Worm (Caenorhabditis elegans) whole organism, L4 larva: ENCODE measurements around the gene Y65A5A.24.

ENCODE experiments used
- F26F4.8 ChIP-seq: fragments of 200-800 bp; sonication (Bioruptor generic); conservative IDR thresholded peaks from 2 replicates; pipeline ENCODE4 v1.3.6; 2022; ENCODE audit warnings: missing genetic modification characterization, missing compliant biosample characterization
- F44E2.7 ChIP-seq: fragments of 200-800 bp; sonication (Bioruptor generic); IDR thresholded peaks from 2 replicates; pipeline ENCODE4 v2.1.2; 2022; ENCODE audit warnings: missing genetic modification characterization, missing compliant biosample characterization
- T26A8.4 ChIP-seq: fragments of 200-800 bp; sonication (Bioruptor generic); IDR thresholded peaks from 2 replicates; pipeline ENCODE4 v1.3.6; 2022; ENCODE audit warnings: missing genetic modification characterization, missing compliant biosample characterization
- Y5F2A.4 ChIP-seq: fragments of 200-800 bp; sonication (Bioruptor generic); optimal IDR thresholded peaks from 2 replicates; lab custom pipeline; 2018; ENCODE audit warnings: mild to moderate bottlenecking, missing genetic modification characterization, missing compliant biosample characterization
- ZK337.2 ChIP-seq: fragments of 200-800 bp; sonication (Bioruptor generic); IDR thresholded peaks from 2 replicates; pipeline ENCODE4 v1.3.6; 2022; ENCODE audit warnings: missing genetic modification reagents, missing genetic modification characterization, missing compliant biosample characterization
- ZK546.5 ChIP-seq, 2 experiments: sonication (generic microtip); optimal IDR thresholded peaks; 2 replicates each; lab custom pipeline; 2017; ENCODE audit warnings: missing biosample characterization in 2 of 2, missing genetic modification characterization in 2 of 2
- aha-1 ChIP-seq: fragments of 150-350 bp; peaks from one replicate; lab custom pipeline; 2014; ENCODE audit warnings: missing biosample characterization, missing genetic modification characterization
- attf-4 ChIP-seq: sonication (generic microtip); optimal IDR thresholded peaks from 3 replicates; lab custom pipeline; 2017; ENCODE audit warnings: missing biosample characterization, missing genetic modification characterization
- ceh-20 ChIP-seq: fragments of 200-800 bp; sonication (Bioruptor generic); IDR thresholded peaks from 2 replicates; pipeline ENCODE4 v1.3.6; 2022; ENCODE audit warnings: missing genetic modification reagents, missing genetic modification characterization, missing compliant biosample characterization
- ceh-44 ChIP-seq: fragments of 200-800 bp; sonication (Bioruptor generic); IDR thresholded peaks from 2 replicates; pipeline ENCODE4 v1.3.6; 2022; ENCODE audit warnings: missing genetic modification reagents, missing genetic modification characterization, missing compliant biosample characterization
- ceh-62 ChIP-seq: sonication (generic microtip); optimal IDR thresholded peaks from 2 replicates; lab custom pipeline; 2017; ENCODE audit warnings: missing biosample characterization, missing genetic modification characterization
- ces-1 ChIP-seq: fragments of 150-350 bp; sonication (generic microtip); optimal IDR thresholded peaks from 4 replicates; lab custom pipeline; 2014; ENCODE audit warnings: missing biosample characterization, missing genetic modification reagents, missing genetic modification characterization
- dmd-6 ChIP-seq: fragments of 200-800 bp; sonication (Bioruptor generic); IDR thresholded peaks from 2 replicates; pipeline ENCODE4 v1.3.6; 2022; ENCODE audit warnings: missing genetic modification reagents, missing genetic modification characterization, missing compliant biosample characterization
- dpl-1 ChIP-seq: fragments of 150-350 bp; optimal IDR thresholded peaks from 2 replicates; lab custom pipeline; 2014; ENCODE audit warnings: missing biosample characterization, missing genetic modification reagents, missing genetic modification characterization
- egl-27 ChIP-seq: sonication (generic microtip); optimal IDR thresholded peaks from 3 replicates; lab custom pipeline; 2017; ENCODE audit warnings: missing biosample characterization, missing genetic modification reagents, missing genetic modification characterization
- fkh-10 ChIP-seq: fragments of 150-350 bp; optimal IDR thresholded peaks from 2 replicates; lab custom pipeline; 2014; ENCODE audit warnings: missing biosample characterization, missing genetic modification reagents, missing genetic modification characterization
- fos-1 ChIP-seq: fragments of 150-350 bp; optimal IDR thresholded peaks from 2 replicates; lab custom pipeline; 2014; ENCODE audit warnings: missing biosample characterization, missing genetic modification characterization
- gei-8 ChIP-seq: fragments of 200-800 bp; sonication (Bioruptor generic); optimal IDR thresholded peaks from 2 replicates; lab custom pipeline; 2018; ENCODE audit warnings: mild to moderate bottlenecking, missing genetic modification characterization, missing compliant biosample characterization
- hif-1 ChIP-seq, 2 experiments: sonication (generic microtip); optimal IDR thresholded peaks; 2 replicates each; lab custom pipeline; 2016 to 2017; ENCODE audit warnings: missing compliant biosample characterization in 2 of 2, missing genetic modification characterization in 2 of 2, missing genetic modification reagents in 2 of 2, missing genotype in 2 of 2, mild to moderate bottlenecking in 1 of 2
- hlh-11 ChIP-seq: fragments of 200-800 bp; sonication (Bioruptor generic); optimal IDR thresholded peaks from 2 replicates; lab custom pipeline; 2018; ENCODE audit warnings: mild to moderate bottlenecking, missing genetic modification characterization, missing compliant biosample characterization
- hlh-30 ChIP-seq: sonication (generic microtip); optimal IDR thresholded peaks from 2 replicates; lab custom pipeline; 2017; ENCODE audit warnings: antibody characterized with exemption, mild to moderate bottlenecking, missing genetic modification characterization, missing compliant biosample characterization; ENCODE audit not compliant: insufficient read depth
- jun-1 ChIP-seq: fragments of 150-350 bp; optimal IDR thresholded peaks from 2 replicates; lab custom pipeline; 2014; ENCODE audit warnings: missing biosample characterization, missing genetic modification reagents, missing genetic modification characterization
- lin-13 ChIP-seq: fragments of 150-350 bp; optimal IDR thresholded peaks from 2 replicates; lab custom pipeline; 2014; ENCODE audit warnings: missing biosample characterization, missing genetic modification reagents, missing genetic modification characterization
- lin-29 ChIP-seq: fragments of 200-800 bp; sonication (Bioruptor generic); IDR thresholded peaks from 2 replicates; pipeline ENCODE4 v1.3.6; 2022; ENCODE audit warnings: missing genetic modification reagents, missing genetic modification characterization, missing compliant biosample characterization
- lin-38 ChIP-seq: fragments of 200-800 bp; sonication (Bioruptor generic); IDR thresholded peaks from 2 replicates; pipeline ENCODE4 v1.3.6; 2022; ENCODE audit warnings: missing genetic modification reagents, missing genetic modification characterization, missing compliant biosample characterization
- lin-39 ChIP-seq: fragments of 150-350 bp; optimal IDR thresholded peaks from 2 replicates; lab custom pipeline; 2014; ENCODE audit warnings: missing biosample characterization, missing genetic modification reagents, missing genetic modification characterization
- mdt-29 ChIP-seq: fragments of 200-800 bp; sonication (Bioruptor generic); IDR thresholded peaks from 2 replicates; pipeline ENCODE4 v1.3.6; 2022; ENCODE audit warnings: missing genetic modification reagents, missing genetic modification characterization, missing compliant biosample characterization
- nhr-102 ChIP-seq: sonication (generic microtip); optimal IDR thresholded peaks from 2 replicates; lab custom pipeline; 2016; ENCODE audit warnings: mild to moderate bottlenecking, missing genetic modification characterization, moderate library complexity, missing compliant biosample characterization
- nhr-6 ChIP-seq: fragments of 150-350 bp; optimal IDR thresholded peaks from 2 replicates; lab custom pipeline; 2014; ENCODE audit warnings: missing biosample characterization, missing genetic modification characterization
- nhr-76 ChIP-seq: fragments of 150-350 bp; optimal IDR thresholded peaks from 2 replicates; lab custom pipeline; 2014; ENCODE audit warnings: missing biosample characterization, missing genetic modification characterization
- pha-4 ChIP-seq, 2 experiments: fragments of 150-350 bp in 1 of 2; fragments of 200-800 bp in 1 of 2; sonication (Bioruptor generic) in 1 of 2; IDR thresholded peaks in 1 of 2; optimal IDR thresholded peaks in 1 of 2; 2 replicates each; pipeline versions ENCODE4 v1.3.6 to Lab custom; 2014 to 2022; ENCODE audit warnings: missing genetic modification characterization in 2 of 2, missing genetic modification reagents in 2 of 2, missing biosample characterization in 1 of 2, missing compliant biosample characterization in 1 of 2
- php-3 ChIP-seq: fragments of 200-800 bp; sonication (Bioruptor generic); IDR thresholded peaks from 2 replicates; pipeline ENCODE4 v1.3.6; 2022; ENCODE audit warnings: missing genetic modification reagents, missing genetic modification characterization, missing compliant biosample characterization
- pqm-1 ChIP-seq: sonication (generic microtip); optimal IDR thresholded peaks from 2 replicates; lab custom pipeline; 2017; ENCODE audit warnings: missing biosample characterization, missing genetic modification characterization
- saeg-2 ChIP-seq: fragments of 200-800 bp; sonication (Bioruptor generic); IDR thresholded peaks from 2 replicates; pipeline ENCODE4 v1.3.6; 2022; ENCODE audit warnings: missing genetic modification reagents, missing genetic modification characterization, missing compliant biosample characterization
- skn-1 ChIP-seq: fragments of 150-350 bp; optimal IDR thresholded peaks from 2 replicates; lab custom pipeline; 2014; ENCODE audit warnings: missing biosample characterization, missing genetic modification characterization
- snpc-1.2 ChIP-seq: fragments of 200-800 bp; sonication (Bioruptor generic); IDR thresholded peaks from 2 replicates; pipeline ENCODE4 v1.3.6; 2022; ENCODE audit warnings: missing genetic modification reagents, missing genetic modification characterization, missing compliant biosample characterization
- tra-1 ChIP-seq: fragments of 200-800 bp; sonication (Bioruptor generic); IDR thresholded peaks from 2 replicates; pipeline ENCODE4 v1.3.6; 2022; ENCODE audit warnings: missing genetic modification reagents, missing genetic modification characterization, missing compliant biosample characterization
- unc-130 ChIP-seq: sonication (generic microtip); optimal IDR thresholded peaks from 2 replicates; lab custom pipeline; 2016; ENCODE audit warnings: missing genetic modification reagents, missing genetic modification characterization, missing compliant biosample characterization
- unc-62 ChIP-seq, 3 experiments: fragments of 150-350 bp in 1 of 3; sonication (generic microtip); optimal IDR thresholded peaks in 2 of 3; peaks in 1 of 3; 1 replicate in 1 of 3; 2 replicates in 2 of 3; lab custom pipeline; 2014 to 2017; ENCODE audit warnings: missing biosample characterization in 3 of 3, missing genetic modification characterization in 3 of 3, missing genetic modification reagents in 3 of 3, missing genotype in 1 of 3
- vab-7 ChIP-seq: fragments of 200-800 bp; sonication (Bioruptor generic); IDR thresholded peaks from 2 replicates; pipeline ENCODE4 v1.3.6; 2022; ENCODE audit warnings: missing genetic modification reagents, missing genetic modification characterization, missing compliant biosample characterization
- zag-1 ChIP-seq: fragments of 150-350 bp; optimal IDR thresholded peaks from 2 replicates; lab custom pipeline; 2014; ENCODE audit warnings: missing biosample characterization, missing genetic modification characterization
- zip-2 ChIP-seq: fragments of 150-350 bp; optimal IDR thresholded peaks from 2 replicates; lab custom pipeline; 2014; ENCODE audit warnings: missing biosample characterization, missing genetic modification characterization
- ztf-11 ChIP-seq: fragments of 150-350 bp; optimal IDR thresholded peaks from 2 replicates; lab custom pipeline; 2014; ENCODE audit warnings: missing biosample characterization, missing genetic modification characterization

The Y65A5A.24 gene

ce11 chrIV:16388856-16389461, 4.8 kb upstream of the Y65A5A.24 start (continued):
- TF ChIP-seq fkh-10 (GFP tag; lab: Kevin White, UChicago) (no peak), fos-1 (tag; lab: Kevin White, UChicago) (no peak), pqm-1 (no peak), egl-27 (tag; lab: Kevin White, UChicago) (no peak), gei-8 (GFP tag; lab: Kevin White, UChicago) (no peak), lin-29 (no peak), php-3 (GFP tag; lab: Robert Waterston, UW) (peak; percentile 68), zag-1 (tag; lab: Kevin White, UChicago) (no peak), hlh-11 (tag; lab: Kevin White, UChicago) (no peak), aha-1 (tag; lab: Kevin White, UChicago) (no peak), hlh-30 (tag; lab: Kevin White, UChicago) (peak; percentile 65), skn-1 (no peak), F44E2.7 (GFP tag; lab: Robert Waterston, UW) (no peak), nhr-6 (tag; lab: Kevin White, UChicago) (peak; percentile 2), unc-130 (GFP tag; lab: Kevin White, UChicago) (peak; percentile 68), lin-13 (GFP tag; lab: Kevin White, UChicago) (peak; percentile 73), T26A8.4 (GFP tag; lab: Robert Waterston, UW) (peak; percentile 89)

ce11 chrIV:16391470-16391869, 2.3 kb upstream of the Y65A5A.24 start:
- no peak for TF ChIP-seq lin-39 (tag; lab: Kevin White, UChicago)
- no peak for TF ChIP-seq saeg-2
- peak in 1 of 2 experiments; percentile 3 for TF ChIP-seq unc-62 (GFP tag; optimal IDR thresholded peaks at IDR 0.05 in 1 of 2; lab: Kevin White, UChicago)
- TF ChIP-seq unc-62 (tag; optimal IDR thresholded peaks at IDR 0.05; lab: Kevin White, UChicago): no peak

- no peak for TF ChIP-seq jun-1 (tag; lab: Kevin White, UChicago)
Observed at ce11 chrIV:16396651-16397050, 2.9 kb downstream of the Y65A5A.24 start.

- TF ChIP-seq ZK546.5 (tag; optimal IDR thresholded peaks at IDR 0.05; lab: Kevin White, UChicago) (no peak), ztf-11 (tag; lab: Kevin White, UChicago) (no peak), ceh-62 (tag; lab: Kevin White, UChicago) (no peak), Y5F2A.4 (peak; percentile 68), ces-1 (GFP tag; lab: Kevin White, UChicago) (no peak), jun-1 (tag; lab: Kevin White, UChicago) (no peak), lin-29 (0 out of 2 replicates have a peak, but pooled peaks have one; percentile 24), nhr-102 (tag; lab: Kevin White, UChicago) (peak; percentile 58), F26F4.8 (GFP tag; lab: Robert Waterston, UW) (peak; percentile 88), ZK337.2 (no peak), lin-38 (GFP tag; lab: Robert Waterston, UW) (peak; percentile 95), nhr-76 (no peak), ceh-20 (GFP tag; lab: Robert Waterston, UW) (0 out of 2 replicates have a peak, but pooled peaks have one; percentile 49), snpc-1.2 (GFP tag; lab: Robert Waterston, UW) (peak; percentile 98), ceh-44 (no peak), fos-1 (tag; lab: Kevin White, UChicago) (no peak), hif-1 (tag; optimal IDR thresholded peaks at IDR 0.05; lab: Kevin White, UChicago) (no peak), mdt-29 (peak; percentile 59; the same call in 1 of the 2 replicates), pha-4 (GFP tag; IDR thresholded peaks at IDR 0.05; lab: Robert Waterston, UW) (peak; percentile 82), pha-4 (tag; optimal IDR thresholded peaks at IDR 0.05; lab: Kevin White, UChicago) (no peak), zip-2 (tag; lab: Kevin White, UChicago) (no peak), tra-1 (GFP tag; lab: Robert Waterston, UW) (0 out of 2 replicates have a peak, but pooled peaks have one; percentile 31), dpl-1 (GFP tag; lab: Kevin White, UChicago) (no peak), vab-7 (GFP tag; lab: Robert Waterston, UW) (peak; percentile 67; the same call in 1 of the 2 replicates), saeg-2 (no peak), dmd-6 (0 out of 2 replicates have a peak, but pooled peaks have one; percentile 26), attf-4 (no peak)
Observed at ce11 chrIV:16397845-16398607, 4.3 kb downstream of the Y65A5A.24 start.
